Fruit fly (Drosophila melanogaster) whole organism, embryonic: ENCODE results near the gene CG14100.

Experiments used
- Atf3 ChIP-seq: fragments of 200-800 bp; sonication (Bioruptor generic); optimal IDR thresholded peaks from 3 replicates; lab custom pipeline; 2016; ENCODE audit warnings: missing biosample characterization, missing genetic modification characterization
- CG11085 ChIP-seq: fragments of 200-800 bp; sonication (Bioruptor generic); IDR thresholded peaks from 2 replicates; pipeline ENCODE4 v1.3.6; 2022; ENCODE audit warnings: missing biosample characterization, missing genetic modification characterization
- CG12071 ChIP-seq: fragments of 200-800 bp; sonication (Bioruptor generic); optimal IDR thresholded peaks from 3 replicates; lab custom pipeline; 2018; ENCODE audit warnings: missing biosample characterization, mild to moderate bottlenecking, missing genetic modification characterization
- CG13894 ChIP-seq: fragments of 200-800 bp; sonication (Bioruptor generic); optimal IDR thresholded peaks from 3 replicates; lab custom pipeline; 2018; ENCODE audit warnings: missing biosample characterization, mild to moderate bottlenecking, missing genetic modification characterization, moderate library complexity
- CG14050 ChIP-seq: fragments of 200-800 bp; sonication (Bioruptor generic); IDR thresholded peaks from 3 replicates; pipeline ENCODE4 v1.3.6; 2022; ENCODE audit warnings: missing biosample characterization, missing genetic modification characterization
- CG14710 ChIP-seq: fragments of 200-800 bp; sonication (Bioruptor generic); optimal IDR thresholded peaks from 3 replicates; lab custom pipeline; 2019; ENCODE audit warnings: missing biosample characterization, mild to moderate bottlenecking, missing genetic modification characterization, moderate library complexity
- CG15073 ChIP-seq: fragments of 200-800 bp; sonication (Bioruptor generic); optimal IDR thresholded peaks from 2 replicates; lab custom pipeline; 2016; ENCODE audit warnings: missing biosample characterization, missing genetic modification characterization
- CG15269 ChIP-seq: fragments of 200-800 bp; sonication (Bioruptor generic); optimal IDR thresholded peaks from 2 replicates; lab custom pipeline; 2018; ENCODE audit warnings: missing biosample characterization, mild to moderate bottlenecking, missing genetic modification characterization, moderate library complexity
- CG15514 ChIP-seq: fragments of 200-800 bp; sonication (Bioruptor generic); optimal IDR thresholded peaks from 3 replicates; lab custom pipeline; 2017; ENCODE audit warnings: missing biosample characterization, missing genetic modification characterization, mild to moderate bottlenecking, moderate library complexity, missing genetic modification reagents
- CG16863 ChIP-seq: fragments of 200-800 bp; sonication (Bioruptor generic); optimal IDR thresholded peaks from 3 replicates; lab custom pipeline; 2016; ENCODE audit warnings: missing biosample characterization, missing genetic modification characterization
- CG1832 ChIP-seq: fragments of 200-800 bp; sonication (Bioruptor generic); optimal IDR thresholded peaks from 2 replicates; lab custom pipeline; 2017; ENCODE audit warnings: missing biosample characterization, mild to moderate bottlenecking, missing genetic modification characterization, inconsistent platforms
- CG2129 ChIP-seq: fragments of 200-800 bp; sonication (Bioruptor generic); IDR thresholded peaks from 2 replicates; pipeline ENCODE4 v1.3.6; 2022; ENCODE audit warnings: missing biosample characterization, missing genetic modification characterization; ENCODE audit not compliant: partially characterized antibody
- CG2678 ChIP-seq: fragments of 200-800 bp; sonication (Bioruptor generic); optimal IDR thresholded peaks from 3 replicates; lab custom pipeline; 2019; ENCODE audit warnings: missing biosample characterization, mild to moderate bottlenecking, missing genetic modification characterization, moderate library complexity
- CG43689 ChIP-seq: fragments of 200-800 bp; sonication (Bioruptor generic); IDR thresholded peaks from 2 replicates; pipeline ENCODE4 v1.3.6; 2022; ENCODE audit warnings: missing biosample characterization, missing genetic modification characterization
- CG4730 ChIP-seq: fragments of 200-800 bp; sonication (Bioruptor generic); IDR thresholded peaks from 2 replicates; pipeline ENCODE4 v1.3.6; 2022; ENCODE audit warnings: missing biosample characterization, missing genetic modification characterization
- CG5180 ChIP-seq: fragments of 200-800 bp; sonication (Bioruptor generic); optimal IDR thresholded peaks from 3 replicates; lab custom pipeline; 2017; ENCODE audit warnings: missing biosample characterization, missing genetic modification characterization, mild to moderate bottlenecking, moderate library complexity, missing genetic modification reagents
- CG5245 ChIP-seq: fragments of 200-800 bp; sonication (Bioruptor generic); optimal IDR thresholded peaks from 3 replicates; lab custom pipeline; 2016; ENCODE audit warnings: missing biosample characterization, missing genetic modification characterization
- CG6254 ChIP-seq: fragments of 200-800 bp; sonication (Bioruptor generic); optimal IDR thresholded peaks from 3 replicates; lab custom pipeline; 2017; ENCODE audit warnings: mild to moderate bottlenecking, missing biosample characterization, missing genetic modification reagents, missing genetic modification characterization
- CG6654 ChIP-seq: fragments of 200-800 bp; sonication (Bioruptor generic); optimal IDR thresholded peaks from 2 replicates; lab custom pipeline; 2017; ENCODE audit warnings: missing biosample characterization, mild to moderate bottlenecking, missing genetic modification characterization
- CG6683 ChIP-seq: fragments of 200-800 bp; sonication (Bioruptor generic); optimal IDR thresholded peaks from 2 replicates; lab custom pipeline; 2017; ENCODE audit warnings: missing biosample characterization, mild to moderate bottlenecking, missing genetic modification characterization, missing genetic modification reagents
- CG9797 ChIP-seq: fragments of 200-800 bp; sonication (Bioruptor generic); optimal IDR thresholded peaks from 3 replicates; lab custom pipeline; 2018; ENCODE audit warnings: missing biosample characterization, mild to moderate bottlenecking, missing genetic modification characterization
- CG9876 ChIP-seq: fragments of 200-800 bp; sonication (Bioruptor generic); optimal IDR thresholded peaks from 2 replicates; lab custom pipeline; 2016; ENCODE audit warnings: missing biosample characterization, missing genetic modification characterization
- Dll ChIP-seq: fragments of 200-800 bp; sonication (Bioruptor generic); IDR thresholded peaks from 4 replicates; pipeline ENCODE4 v1.3.6; 2022; ENCODE audit warnings: missing biosample characterization, missing genetic modification characterization; ENCODE audit not compliant: partially characterized antibody
- Drgx ChIP-seq: fragments of 200-800 bp; sonication (Bioruptor generic); IDR thresholded peaks from 2 replicates; pipeline ENCODE4 v1.3.6; 2022; ENCODE audit warnings: missing biosample characterization, missing genetic modification characterization
- HLHmδ ChIP-seq: fragments of 200-800 bp; sonication (Bioruptor generic); optimal IDR thresholded peaks from 2 replicates; lab custom pipeline; 2018; ENCODE audit warnings: missing biosample characterization, mild to moderate bottlenecking, missing genetic modification characterization, moderate library complexity
- Lhr ChIP-seq: fragments of 200-800 bp; sonication (Bioruptor generic); optimal IDR thresholded peaks from 3 replicates; lab custom pipeline; 2017; ENCODE audit warnings: mild to moderate bottlenecking, missing biosample characterization, missing genetic modification reagents, missing genetic modification characterization
- Myb ChIP-seq: fragments of 200-800 bp; sonication (Bioruptor generic); optimal IDR thresholded peaks from 2 replicates; lab custom pipeline; 2016; ENCODE audit warnings: missing biosample characterization, missing genetic modification characterization
- Optix ChIP-seq: fragments of 200-800 bp; sonication (Bioruptor generic); IDR thresholded peaks from 3 replicates; pipeline ENCODE4 v1.3.6; 2022; ENCODE audit warnings: missing biosample characterization, missing genetic modification characterization
- Stat92E ChIP-seq, 3 experiments: fragments of >200 bp in 2 of 3; fragments of 200-800 bp in 1 of 3; sonication (Bioruptor generic) in 1 of 3; optimal IDR thresholded peaks; 2 replicates each; lab custom pipeline; 2017 to 2019; ENCODE audit warnings: missing biosample characterization in 3 of 3, missing genetic modification characterization in 3 of 3, mild to moderate bottlenecking in 1 of 3, moderate library complexity in 1 of 3
- Usf ChIP-seq: fragments of 200-800 bp; sonication (Bioruptor generic); optimal IDR thresholded peaks from 2 replicates; lab custom pipeline; 2017; ENCODE audit warnings: missing genotype, missing biosample characterization, missing genetic modification characterization
- abd-A ChIP-seq: fragments of 200-800 bp; sonication (Bioruptor generic); optimal IDR thresholded peaks from 3 replicates; lab custom pipeline; 2019; ENCODE audit warnings: missing biosample characterization, mild to moderate bottlenecking, missing genetic modification characterization, moderate library complexity
- chinmo ChIP-seq: fragments of 200-800 bp; sonication (Bioruptor generic); IDR thresholded peaks from 4 replicates; pipeline ENCODE4 v1.3.6; 2022; ENCODE audit warnings: missing biosample characterization, missing genetic modification characterization; ENCODE audit not compliant: partially characterized antibody
- dan ChIP-seq: fragments of 200-800 bp; sonication (Bioruptor generic); IDR thresholded peaks from 2 replicates; pipeline ENCODE4 v1.3.6; 2022; ENCODE audit warnings: missing biosample characterization, missing genetic modification characterization
- ems ChIP-seq: fragments of 200-800 bp; sonication (Bioruptor generic); optimal IDR thresholded peaks from 3 replicates; lab custom pipeline; 2016; ENCODE audit warnings: missing biosample characterization, missing genetic modification characterization
- esg ChIP-seq: fragments of 200-800 bp; sonication (Bioruptor generic); conservative IDR thresholded peaks from 2 replicates; pipeline ENCODE4 v1.3.6; 2022; ENCODE audit warnings: missing biosample characterization, missing genetic modification characterization
- h ChIP-seq: fragments of >200 bp; optimal IDR thresholded peaks from 2 replicates; lab custom pipeline; 2017
- hb ChIP-seq: fragments of 200-800 bp; sonication (Bioruptor generic); IDR thresholded peaks from 3 replicates; pipeline ENCODE4 v1.3.6; 2022; ENCODE audit warnings: missing biosample characterization, missing genetic modification characterization; ENCODE audit not compliant: partially characterized antibody
- insv ChIP-seq, 2 experiments: fragments of 200-800 bp; sonication (Bioruptor generic); optimal IDR thresholded peaks; 3 replicates each; lab custom pipeline; 2016 to 2018; ENCODE audit warnings: missing biosample characterization in 2 of 2, missing genetic modification characterization in 2 of 2
- maf-S ChIP-seq: fragments of 200-800 bp; sonication (Bioruptor generic); optimal IDR thresholded peaks from 2 replicates; lab custom pipeline; 2016; ENCODE audit warnings: missing biosample characterization, missing genetic modification characterization
- mam ChIP-seq: fragments of 200-800 bp; sonication (Bioruptor generic); optimal IDR thresholded peaks from 3 replicates; lab custom pipeline; 2016; ENCODE audit warnings: missing biosample characterization, missing genetic modification characterization
- mld ChIP-seq: fragments of 200-800 bp; sonication (Bioruptor generic); IDR thresholded peaks from 3 replicates; pipeline ENCODE4 v1.3.6; 2022; ENCODE audit warnings: missing biosample characterization, missing genetic modification characterization; ENCODE audit not compliant: partially characterized antibody
- nerfin-2 ChIP-seq: fragments of 200-800 bp; sonication (Bioruptor generic); IDR thresholded peaks from 2 replicates; pipeline ENCODE4 v1.3.6; 2022; ENCODE audit warnings: missing biosample characterization, missing genetic modification characterization; ENCODE audit not compliant: partially characterized antibody
- nom ChIP-seq: fragments of 200-800 bp; sonication (Bioruptor generic); optimal IDR thresholded peaks from 2 replicates; lab custom pipeline; 2017; ENCODE audit warnings: missing biosample characterization, missing genetic modification characterization, mild to moderate bottlenecking, moderate library complexity, missing genetic modification reagents
- oc ChIP-seq: fragments of 200-800 bp; sonication (Bioruptor generic); optimal IDR thresholded peaks from 2 replicates; lab custom pipeline; 2018; ENCODE audit warnings: missing biosample characterization, mild to moderate bottlenecking, missing genetic modification characterization, moderate library complexity
- org-1 ChIP-seq: fragments of 200-800 bp; sonication (Bioruptor generic); optimal IDR thresholded peaks from 2 replicates; lab custom pipeline; 2017; ENCODE audit warnings: missing biosample characterization, missing genetic modification characterization
- pho ChIP-seq: fragments of 200-800 bp; sonication (Bioruptor generic); optimal IDR thresholded peaks from 2 replicates; lab custom pipeline; 2016; ENCODE audit warnings: missing biosample characterization, missing genetic modification characterization
- rib ChIP-seq: fragments of 200-800 bp; sonication (Bioruptor generic); IDR thresholded peaks from 2 replicates; pipeline ENCODE4 v1.3.6; 2022; ENCODE audit warnings: missing biosample characterization, missing genetic modification characterization
- sr ChIP-seq: fragments of 200-800 bp; sonication (Bioruptor generic); IDR thresholded peaks from 3 replicates; pipeline ENCODE4 v1.3.6; 2022; ENCODE audit warnings: missing biosample characterization, missing genetic modification characterization
- usp ChIP-seq: fragments of >200 bp; optimal IDR thresholded peaks from 2 replicates; lab custom pipeline; 2017; ENCODE audit warnings: missing biosample characterization, missing genetic modification characterization
- zen ChIP-seq: fragments of 200-800 bp; sonication (Bioruptor generic); optimal IDR thresholded peaks from 3 replicates; lab custom pipeline; 2018; ENCODE audit warnings: missing biosample characterization, mild to moderate bottlenecking, missing genetic modification characterization, moderate library complexity

CG14100 gene

DNA sequence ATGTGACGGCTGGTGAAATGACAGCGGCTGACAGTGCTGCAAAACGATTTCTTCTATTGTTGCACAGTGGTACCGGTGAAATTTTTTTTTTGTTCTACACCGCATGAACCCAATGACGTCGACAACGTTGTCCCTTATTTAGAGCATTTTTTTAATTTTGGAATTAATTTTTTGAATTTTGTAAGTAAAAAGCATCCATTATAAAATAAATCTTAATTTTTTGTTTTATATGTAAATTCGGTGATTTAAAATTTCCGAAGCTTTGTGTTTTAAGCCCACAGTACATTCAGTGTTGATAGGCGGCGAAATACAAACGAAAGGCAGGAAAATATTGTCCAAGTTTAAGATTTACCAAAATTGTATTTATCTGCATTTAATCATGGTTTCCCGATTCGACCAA, 21.8 kb upstream of the CG14100 start, which contains the start of the genes Lon and PIG-F (continued):
- TF ChIP-seq CG11085 (peak; percentile 97), hb (GFP tag; lab: Robert Waterston, UW) (peak; percentile 63; the same call in 1 of the 3 replicates), CG15269 (peak; percentile 99), mld (0 out of 3 replicates have a peak, but pooled peaks have one; percentile 15), ems (peak; percentile 99), CG15514 (GFP tag; lab: Kevin White, UChicago) (peak; percentile 94), zen (tag; lab: Kevin White, UChicago) (peak; percentile 99), CG6254 (GFP tag; lab: Kevin White, UChicago) (peak; percentile 97), sr (GFP tag; lab: Robert Waterston, UW) (peak; percentile 83; the same call in 2 of the 3 replicates), Stat92E (GFP tag; optimal IDR thresholded peaks at IDR 0.05; lab: Kevin White, UChicago) (peak in 1 of 3 experiments; percentile 95), nerfin-2 (peak; percentile 79), usp (GFP tag; lab: Kevin White, UChicago) (no peak), Dll (GFP tag; lab: Robert Waterston, UW) (peak; percentile 76), CG6654 (GFP tag; lab: Kevin White, UChicago) (peak; percentile 95), CG15073 (GFP tag; lab: Kevin White, UChicago) (peak; percentile 91), Lhr (GFP tag; lab: Kevin White, UChicago) (peak; percentile 96), Atf3 (peak; percentile 98), CG16863 (GFP tag; lab: Kevin White, UChicago) (peak; percentile 98), oc (peak; percentile 98), CG9797 (GFP tag; lab: Kevin White, UChicago) (peak; percentile 68), Myb (GFP tag; lab: Kevin White, UChicago) (peak; percentile 90), chinmo (GFP tag; lab: Robert Waterston, UW) (no peak), CG1832 (GFP tag; lab: Kevin White, UChicago) (no peak), mam (GFP tag; lab: Kevin White, UChicago) (peak; percentile 99), CG43689 (GFP tag; lab: Robert Waterston, UW) (peak; percentile 94), CG4730 (GFP tag; lab: Robert Waterston, UW) (peak; percentile 97), CG5245 (GFP tag; lab: Kevin White, UChicago) (peak; percentile 98), insv (GFP tag; optimal IDR thresholded peaks at IDR 0.05; lab: Kevin White, UChicago) (peak; percentile 39 to 86), CG9876 (GFP tag; lab: Kevin White, UChicago) (peak; percentile 94), abd-A (no peak), CG5180 (GFP tag; lab: Kevin White, UChicago) (peak; percentile 92), CG14050 (GFP tag; lab: Robert Waterston, UW) (peak; percentile 98), Optix (GFP tag; lab: Robert Waterston, UW) (peak; percentile 98), Drgx (GFP tag; lab: Robert Waterston, UW) (peak; percentile 98), esg (GFP tag; lab: Robert Waterston, UW) (peak; percentile 98), CG12071 (GFP tag; lab: Kevin White, UChicago) (peak; percentile 93), CG6683 (GFP tag; lab: Kevin White, UChicago) (peak; percentile 97), pho (peak; percentile 99), CG2129 (GFP tag; lab: Robert Waterston, UW) (no peak), CG2678 (tag; lab: Kevin White, UChicago) (peak; percentile 100), rib (GFP tag; lab: Robert Waterston, UW) (peak; percentile 97), CG14710 (peak; percentile 99), Usf (peak; percentile 99), nom (GFP tag; lab: Kevin White, UChicago) (peak; percentile 97), org-1 (GFP tag; lab: Kevin White, UChicago) (peak; percentile 98), maf-S (GFP tag; lab: Kevin White, UChicago) (peak; percentile 98), dan (GFP tag; lab: Robert Waterston, UW) (peak; percentile 97), h (no peak), CG13894 (tag; lab: Kevin White, UChicago) (peak; percentile 98), HLHmδ (GFP tag; lab: Kevin White, UChicago) (no peak)
